Fruit fly (Drosophila melanogaster) whole organism, embryonic: Measurements from ENCODE around the gene CG31122.

Source experiments
- Atf-2 ChIP-seq: fragments of 200-800 bp; sonication (Bioruptor generic); optimal IDR thresholded peaks from 2 replicates; lab custom pipeline; 2016; ENCODE audit warnings: missing biosample characterization, missing genetic modification characterization
- CG10366 ChIP-seq: fragments of 200-800 bp; sonication (Bioruptor generic); IDR thresholded peaks from 2 replicates; pipeline ENCODE4 v1.3.6; 2022; ENCODE audit warnings: missing biosample characterization, missing genetic modification characterization
- CG12942 ChIP-seq: fragments of 200-800 bp; sonication (Bioruptor generic); optimal IDR thresholded peaks from 3 replicates; lab custom pipeline; 2016; ENCODE audit warnings: missing biosample characterization, missing genetic modification characterization
- CG14014 ChIP-seq: fragments of 200-800 bp; sonication (Bioruptor generic); IDR thresholded peaks from 2 replicates; pipeline ENCODE4 v1.3.6; 2022; ENCODE audit warnings: missing biosample characterization, missing genetic modification characterization
- CG4404 ChIP-seq: fragments of 200-800 bp; sonication (Bioruptor generic); IDR thresholded peaks from 2 replicates; pipeline ENCODE4 v1.3.6; 2022; ENCODE audit warnings: missing biosample characterization, missing genetic modification characterization
- CG4617 ChIP-seq: fragments of 200-800 bp; sonication (Bioruptor generic); optimal IDR thresholded peaks from 3 replicates; lab custom pipeline; 2016; ENCODE audit warnings: missing biosample characterization, missing genetic modification characterization, borderline replicate concordance
- CG5245 ChIP-seq: fragments of 200-800 bp; sonication (Bioruptor generic); optimal IDR thresholded peaks from 3 replicates; lab custom pipeline; 2016; ENCODE audit warnings: missing biosample characterization, missing genetic modification characterization
- CG6272 ChIP-seq: fragments of 200-800 bp; sonication (Bioruptor generic); IDR thresholded peaks from 2 replicates; pipeline ENCODE4 v1.3.6; 2022; ENCODE audit warnings: missing biosample characterization, missing genetic modification characterization
- CG6791 ChIP-seq: fragments of 200-800 bp; sonication (Bioruptor generic); IDR thresholded peaks from 3 replicates; pipeline ENCODE4 v1.3.6; 2022; ENCODE audit warnings: missing biosample characterization, missing genetic modification characterization; ENCODE audit not compliant: partially characterized antibody
- CG7271 ChIP-seq: fragments of 200-800 bp; sonication (Bioruptor generic); optimal IDR thresholded peaks from 2 replicates; lab custom pipeline; 2018; ENCODE audit warnings: missing biosample characterization, mild to moderate bottlenecking, missing genetic modification characterization, moderate library complexity
- CG7357 ChIP-seq: fragments of 200-800 bp; sonication (Bioruptor generic); IDR thresholded peaks from 3 replicates; pipeline ENCODE4 v1.3.6; 2022; ENCODE audit warnings: missing biosample characterization, missing genetic modification characterization
- CG7372 ChIP-seq: fragments of 200-800 bp; sonication (Bioruptor generic); IDR thresholded peaks from 2 replicates; pipeline ENCODE4 v1.3.6; 2022; ENCODE audit warnings: missing biosample characterization, missing genetic modification characterization
- Camta ChIP-seq: fragments of 200-800 bp; sonication (Bioruptor generic); optimal IDR thresholded peaks from 2 replicates; lab custom pipeline; 2016; ENCODE audit warnings: missing biosample characterization, missing genetic modification characterization
- Deaf1 ChIP-seq: fragments of 200-800 bp; optimal IDR thresholded peaks from 3 replicates; lab custom pipeline; 2019; ENCODE audit warnings: missing biosample characterization, mild to moderate bottlenecking, missing genetic modification characterization, moderate library complexity
- Dfd ChIP-seq, 2 experiments: fragments of >200 bp; optimal IDR thresholded peaks; 2 replicates each; lab custom pipeline; 2017; ENCODE audit warnings: missing biosample characterization in 2 of 2, missing genetic modification characterization in 2 of 2
- HLH4C ChIP-seq: fragments of 200-800 bp; sonication (Bioruptor generic); IDR thresholded peaks from 3 replicates; pipeline ENCODE4 v1.3.6; 2022; ENCODE audit warnings: missing biosample characterization, missing genetic modification characterization; ENCODE audit not compliant: partially characterized antibody
- Hey ChIP-seq: fragments of 200-800 bp; sonication (Bioruptor generic); optimal IDR thresholded peaks from 3 replicates; lab custom pipeline; 2018; ENCODE audit warnings: missing biosample characterization, mild to moderate bottlenecking, missing genetic modification characterization
- HmgD ChIP-seq: fragments of 200-800 bp; sonication (Bioruptor generic); optimal IDR thresholded peaks from 3 replicates; lab custom pipeline; 2016; ENCODE audit warnings: missing biosample characterization, missing genetic modification characterization
- Jarid2 ChIP-seq: fragments of 200-800 bp; sonication (Bioruptor generic); optimal IDR thresholded peaks from 3 replicates; lab custom pipeline; 2017; ENCODE audit warnings: mild to moderate bottlenecking, missing biosample characterization, missing genetic modification reagents, missing genetic modification characterization
- Meics ChIP-seq: fragments of 200-800 bp; sonication (Bioruptor generic); optimal IDR thresholded peaks from 2 replicates; lab custom pipeline; 2017; ENCODE audit warnings: missing biosample characterization, mild to moderate bottlenecking, missing genetic modification characterization
- NC2β ChIP-seq: fragments of 200-800 bp; sonication (Bioruptor generic); optimal IDR thresholded peaks from 2 replicates; lab custom pipeline; 2016; ENCODE audit warnings: missing biosample characterization, missing genetic modification characterization
- NK7.1 ChIP-seq: fragments of 200-800 bp; sonication (Bioruptor generic); optimal IDR thresholded peaks from 3 replicates; lab custom pipeline; 2016; ENCODE audit warnings: missing biosample characterization, missing genetic modification characterization
- NfI ChIP-seq: fragments of 200-800 bp; sonication (Bioruptor generic); optimal IDR thresholded peaks from 3 replicates; lab custom pipeline; 2018; ENCODE audit warnings: missing biosample characterization, mild to moderate bottlenecking, missing genetic modification characterization, moderate library complexity
- Scr ChIP-seq: fragments of 200-800 bp; sonication (Bioruptor generic); IDR thresholded peaks from 2 replicates; pipeline ENCODE4 v1.3.6; 2022; ENCODE audit warnings: missing biosample characterization, missing genetic modification characterization; ENCODE audit not compliant: partially characterized antibody
- Sox102F ChIP-seq: fragments of 200-800 bp; sonication (Bioruptor generic); optimal IDR thresholded peaks from 2 replicates; lab custom pipeline; 2018; ENCODE audit warnings: missing biosample characterization, mild to moderate bottlenecking, missing genetic modification characterization, moderate library complexity
- Spps ChIP-seq: fragments of 200-800 bp; sonication (Bioruptor generic); optimal IDR thresholded peaks from 2 replicates; lab custom pipeline; 2018; ENCODE audit warnings: missing biosample characterization, mild to moderate bottlenecking, missing genetic modification characterization
- Tbp ChIP-seq: fragments of >200 bp; optimal IDR thresholded peaks from 2 replicates; lab custom pipeline; 2018; ENCODE audit warnings: missing biosample characterization, missing genetic modification characterization
- bigmax ChIP-seq: fragments of 200-800 bp; sonication (Bioruptor generic); optimal IDR thresholded peaks from 2 replicates; lab custom pipeline; 2018; ENCODE audit warnings: missing biosample characterization, mild to moderate bottlenecking, missing genetic modification characterization
- cas ChIP-seq: fragments of 200-800 bp; sonication (Bioruptor generic); IDR thresholded peaks from 2 replicates; pipeline ENCODE4 v1.3.6; 2022; ENCODE audit warnings: missing biosample characterization, missing genetic modification characterization
- da ChIP-seq: fragments of 200-800 bp; sonication (Bioruptor generic); optimal IDR thresholded peaks from 2 replicates; lab custom pipeline; 2016; ENCODE audit warnings: missing biosample characterization, missing genetic modification characterization
- ham ChIP-seq: fragments of 200-800 bp; sonication (Bioruptor generic); IDR thresholded peaks from 2 replicates; pipeline ENCODE4 v1.3.6; 2022; ENCODE audit warnings: missing biosample characterization, missing genetic modification characterization
- hkb ChIP-seq, 2 experiments: fragments of 200-800 bp in 1 of 2; fragments of >200 bp in 1 of 2; sonication (Bioruptor generic) in 1 of 2; IDR thresholded peaks in 1 of 2; optimal IDR thresholded peaks in 1 of 2; 2 replicates each; pipeline versions ENCODE4 v1.3.6 to Lab custom; 2017 to 2022; ENCODE audit warnings: missing biosample characterization in 1 of 2, missing genetic modification characterization in 1 of 2
- ken ChIP-seq: fragments of 200-800 bp; sonication (Bioruptor generic); IDR thresholded peaks from 3 replicates; pipeline ENCODE4 v1.3.6; 2022; ENCODE audit warnings: missing biosample characterization, missing genetic modification characterization
- klu ChIP-seq: fragments of 200-800 bp; sonication (Bioruptor generic); IDR thresholded peaks from 2 replicates; pipeline ENCODE4 v1.3.6; 2022; ENCODE audit warnings: missing biosample characterization, missing genetic modification characterization
- knrl ChIP-seq: fragments of 200-800 bp; sonication (Bioruptor generic); IDR thresholded peaks from 3 replicates; pipeline ENCODE4 v1.3.6; 2022; ENCODE audit warnings: missing biosample characterization, missing genetic modification characterization; ENCODE audit not compliant: partially characterized antibody
- luna ChIP-seq: fragments of 200-800 bp; sonication (Bioruptor generic); optimal IDR thresholded peaks from 2 replicates; lab custom pipeline; 2016; ENCODE audit warnings: missing biosample characterization, missing genetic modification characterization
- nerfin-2 ChIP-seq: fragments of 200-800 bp; sonication (Bioruptor generic); IDR thresholded peaks from 2 replicates; pipeline ENCODE4 v1.3.6; 2022; ENCODE audit warnings: missing biosample characterization, missing genetic modification characterization; ENCODE audit not compliant: partially characterized antibody
- nom ChIP-seq: fragments of 200-800 bp; sonication (Bioruptor generic); optimal IDR thresholded peaks from 2 replicates; lab custom pipeline; 2017; ENCODE audit warnings: missing biosample characterization, missing genetic modification characterization, mild to moderate bottlenecking, moderate library complexity, missing genetic modification reagents
- oc ChIP-seq: fragments of 200-800 bp; sonication (Bioruptor generic); optimal IDR thresholded peaks from 2 replicates; lab custom pipeline; 2018; ENCODE audit warnings: missing biosample characterization, mild to moderate bottlenecking, missing genetic modification characterization, moderate library complexity
- onecut ChIP-seq: fragments of 200-800 bp; sonication (Bioruptor generic); IDR thresholded peaks from 2 replicates; pipeline ENCODE4 v1.3.6; 2022; ENCODE audit warnings: missing biosample characterization, missing genetic modification characterization
- p53 ChIP-seq: fragments of 200-800 bp; sonication (Bioruptor generic); optimal IDR thresholded peaks from 2 replicates; lab custom pipeline; 2016; ENCODE audit warnings: missing biosample characterization, missing genetic modification characterization
- pum ChIP-seq: fragments of 200-800 bp; sonication (Bioruptor generic); optimal IDR thresholded peaks from 2 replicates; lab custom pipeline; 2016; ENCODE audit warnings: missing biosample characterization, missing genetic modification characterization
- repo ChIP-seq: fragments of 200-800 bp; sonication (Bioruptor generic); optimal IDR thresholded peaks from 2 replicates; lab custom pipeline; 2016; ENCODE audit warnings: missing biosample characterization, missing genetic modification characterization
- ro ChIP-seq: fragments of 200-800 bp; sonication (Bioruptor generic); IDR thresholded peaks from 2 replicates; pipeline ENCODE4 v1.3.6; 2022; ENCODE audit warnings: missing biosample characterization, missing genetic modification characterization
- sc ChIP-seq, 3 experiments: fragments of >200 bp in 2 of 3; fragments of 200-800 bp in 1 of 3; sonication (Bioruptor generic) in 1 of 3; optimal IDR thresholded peaks; 2 replicates in 2 of 3; 3 replicates in 1 of 3; lab custom pipeline; 2017; ENCODE audit warnings: mild to moderate bottlenecking in 1 of 3, missing biosample characterization in 1 of 3, missing genetic modification characterization in 1 of 3, missing genetic modification reagents in 1 of 3
- slp2 ChIP-seq: fragments of 200-800 bp; sonication (Bioruptor generic); optimal IDR thresholded peaks from 2 replicates; lab custom pipeline; 2016; ENCODE audit warnings: missing biosample characterization, missing genetic modification characterization
- sqz ChIP-seq: fragments of 200-800 bp; sonication (Bioruptor generic); optimal IDR thresholded peaks from 3 replicates; lab custom pipeline; 2018; ENCODE audit warnings: missing biosample characterization, mild to moderate bottlenecking, missing genetic modification characterization
- sr ChIP-seq: fragments of 200-800 bp; sonication (Bioruptor generic); IDR thresholded peaks from 3 replicates; pipeline ENCODE4 v1.3.6; 2022; ENCODE audit warnings: missing biosample characterization, missing genetic modification characterization
- stc ChIP-seq: fragments of 200-800 bp; sonication (Bioruptor generic); IDR thresholded peaks from 2 replicates; pipeline ENCODE4 v1.3.6; 2022; ENCODE audit warnings: missing biosample characterization, missing genetic modification characterization
- usp ChIP-seq: fragments of >200 bp; optimal IDR thresholded peaks from 2 replicates; lab custom pipeline; 2017; ENCODE audit warnings: missing biosample characterization, missing genetic modification characterization
- zen2 ChIP-seq: fragments of 200-800 bp; sonication (Bioruptor generic); IDR thresholded peaks from 3 replicates; pipeline ENCODE4 v1.3.6; 2022; ENCODE audit warnings: missing biosample characterization, missing genetic modification characterization; ENCODE audit not compliant: partially characterized antibody

Gene CG31122

dm6 chr3R:18404713-18405112 is 8.0 kb downstream of the CG31122 start, which contains the start of gene CG7685 (continued):
- TF ChIP-seq ham (GFP tag; lab: Robert Waterston, UW): no peak
- no peak for TF ChIP-seq sc (optimal IDR thresholded peaks at IDR 0.05; lab: Kevin White, UChicago)
- no peak for TF ChIP-seq sc (GFP tag; optimal IDR thresholded peaks at IDR 0.05; lab: Kevin White, UChicago)
- TF ChIP-seq Meics (GFP tag; lab: Kevin White, UChicago): peak; percentile 74
- peak; percentile 43 for TF ChIP-seq CG12942 (GFP tag; lab: Kevin White, UChicago)
- no peak for TF ChIP-seq CG7271 (tag; lab: Kevin White, UChicago)
- peak; percentile 5 for TF ChIP-seq Hey (tag; lab: Kevin White, UChicago)
- no peak for TF ChIP-seq Spps (tag; lab: Kevin White, UChicago)
- TF ChIP-seq CG10366: peak; percentile 41
- no peak for TF ChIP-seq CG6791
- TF ChIP-seq CG4404 (GFP tag; lab: Robert Waterston, UW): no peak
- TF ChIP-seq nerfin-2 (GFP tag; lab: Robert Waterston, UW): no peak
- TF ChIP-seq bigmax (GFP tag; lab: Kevin White, UChicago): no peak
- peak; percentile 43 for TF ChIP-seq pum (GFP tag; lab: Kevin White, UChicago)
- TF ChIP-seq zen2 (GFP tag; lab: Robert Waterston, UW): no peak
- TF ChIP-seq sqz (GFP tag; lab: Kevin White, UChicago): peak; percentile 73
- no peak for TF ChIP-seq sr (GFP tag; lab: Robert Waterston, UW)
- no peak for TF ChIP-seq Dfd (GFP tag; optimal IDR thresholded peaks at IDR 0.05; lab: Kevin White, UChicago)
- peak; percentile 34 for TF ChIP-seq CG5245 (GFP tag; lab: Kevin White, UChicago)
- TF ChIP-seq Camta (GFP tag; lab: Kevin White, UChicago): peak; percentile 48
- TF ChIP-seq ro (GFP tag; lab: Robert Waterston, UW): no peak
- peak; percentile 69 for TF ChIP-seq nom (GFP tag; lab: Kevin White, UChicago)
- no peak for TF ChIP-seq CG7357 (GFP tag; lab: Robert Waterston, UW)
- TF ChIP-seq NfI: peak; percentile 68
- no peak for TF ChIP-seq usp (GFP tag; lab: Kevin White, UChicago)
- peak; percentile 88 for TF ChIP-seq CG4617 (GFP tag; lab: Kevin White, UChicago)
- no peak for TF ChIP-seq Tbp (GFP tag; lab: Kevin White, UChicago)
- no peak for TF ChIP-seq klu
- no peak for TF ChIP-seq da (GFP tag; lab: Kevin White, UChicago)
- no peak for TF ChIP-seq oc (tag; lab: Kevin White, UChicago)
- peak; percentile 8; the same call in 1 of the 2 replicates for TF ChIP-seq stc (GFP tag; lab: Robert Waterston, UW)
- no peak for TF ChIP-seq p53 (GFP tag; lab: Kevin White, UChicago)
- peak; percentile 63 for TF ChIP-seq onecut (GFP tag; lab: Robert Waterston, UW)
- peak; percentile 60 for TF ChIP-seq NC2β (GFP tag; lab: Kevin White, UChicago)
- TF ChIP-seq hkb (optimal IDR thresholded peaks at IDR 0.05; lab: Kevin White, UChicago): no peak
- peak; percentile 59 for TF ChIP-seq hkb (GFP tag; IDR thresholded peaks at IDR 0.05; lab: Robert Waterston, UW)
- TF ChIP-seq Sox102F (GFP tag; lab: Kevin White, UChicago): peak; percentile 51
- TF ChIP-seq luna (GFP tag; lab: Kevin White, UChicago): no peak
- peak; percentile 57; the same call in 1 of the 2 replicates for TF ChIP-seq CG14014 (GFP tag; lab: Robert Waterston, UW)
- TF ChIP-seq HLH4C (GFP tag; lab: Robert Waterston, UW): no peak
- peak; percentile 48; the same call in 1 of the 3 replicates for TF ChIP-seq ken (GFP tag; lab: Robert Waterston, UW)
- peak; percentile 64 for TF ChIP-seq Atf-2
- peak; percentile 5 for TF ChIP-seq NK7.1
- TF ChIP-seq Deaf1 (tag; lab: Kevin White, UChicago): peak; percentile 32
- TF ChIP-seq cas (GFP tag; lab: Robert Waterston, UW): no peak
- TF ChIP-seq slp2 (GFP tag; lab: Kevin White, UChicago): peak; percentile 14
- peak; percentile 63 for TF ChIP-seq repo (GFP tag; lab: Kevin White, UChicago)
- TF ChIP-seq CG6272: no peak
- TF ChIP-seq Scr (GFP tag; lab: Robert Waterston, UW): peak; percentile 43
- TF ChIP-seq Jarid2: no peak
- TF ChIP-seq CG7372 (GFP tag; lab: Robert Waterston, UW): no peak
- peak; percentile 56 for TF ChIP-seq HmgD (GFP tag; lab: Kevin White, UChicago)
- no peak for TF ChIP-seq knrl (GFP tag; lab: Robert Waterston, UW)
